Worm (Caenorhabditis elegans) whole organism, L1 larva: Measurements from ENCODE around the gene fbxb-38.
A peak's percentile ranks its signal among the peaks of the same experiment; 100 is the strongest.

Experiments used
- C34B4.2 ChIP-seq: sonication (generic microtip); optimal IDR thresholded peaks from 2 replicates; lab custom pipeline; 2017; ENCODE audit warnings: mild to moderate bottlenecking, missing genetic modification characterization, missing compliant biosample characterization
- F16B12.6 ChIP-seq: fragments of 150-350 bp; optimal IDR thresholded peaks from 2 replicates; lab custom pipeline; 2014; ENCODE audit warnings: missing biosample characterization, missing genetic modification characterization
- Y116A8C.19 ChIP-seq: sonication (generic microtip); optimal IDR thresholded peaks from 2 replicates; lab custom pipeline; 2016; ENCODE audit warnings: missing compliant biosample characterization, missing genetic modification characterization, borderline replicate concordance
- aha-1 ChIP-seq: fragments of 150-350 bp; optimal IDR thresholded peaks from 2 replicates; lab custom pipeline; 2014; ENCODE audit warnings: missing biosample characterization, missing genetic modification characterization
- aly-2 ChIP-seq: fragments of 150-350 bp; optimal IDR thresholded peaks from 2 replicates; lab custom pipeline; 2014; ENCODE audit warnings: missing biosample characterization, missing genetic modification characterization
- ama-1 ChIP-seq: fragments of 150-350 bp; optimal IDR thresholded peaks from 2 replicates; lab custom pipeline; 2014
- blmp-1 ChIP-seq: fragments of 150-350 bp; optimal IDR thresholded peaks from 2 replicates; lab custom pipeline; 2014; ENCODE audit warnings: missing biosample characterization, missing genetic modification characterization
- ceh-63 ChIP-seq: fragments of 200-800 bp; sonication (Bioruptor generic); optimal IDR thresholded peaks from 2 replicates; lab custom pipeline; 2018; ENCODE audit warnings: mild to moderate bottlenecking, missing genetic modification characterization, missing compliant biosample characterization
- ceh-82 ChIP-seq, 3 experiments: fragments of 150-350 bp in 1 of 3; sonication (generic microtip) in 2 of 3; optimal IDR thresholded peaks; 2 replicates each; lab custom pipeline; 2014 to 2017; ENCODE audit warnings: missing biosample characterization in 3 of 3, missing genetic modification characterization in 3 of 3
- ceh-88 ChIP-seq: fragments of 200-800 bp; sonication (Bioruptor generic); IDR thresholded peaks from 2 replicates; pipeline ENCODE4 v1.3.6; 2022; ENCODE audit warnings: missing genetic modification characterization, missing compliant biosample characterization
- dpl-1 ChIP-seq, 3 experiments: fragments of 150-350 bp in 2 of 3; sonication (generic microtip) in 1 of 3; optimal IDR thresholded peaks; 2 replicates each; lab custom pipeline; 2014 to 2017; ENCODE audit warnings: missing biosample characterization in 3 of 3, missing genetic modification characterization in 3 of 3, missing genetic modification reagents in 3 of 3
- dsc-1 ChIP-seq: sonication (generic microtip); optimal IDR thresholded peaks from 2 replicates; lab custom pipeline; 2016; ENCODE audit warnings: mild to moderate bottlenecking, missing genetic modification characterization, missing compliant biosample characterization
- ets-5 ChIP-seq: fragments of 200-800 bp; sonication (Bioruptor generic); IDR thresholded peaks from 2 replicates; pipeline ENCODE4 v1.3.6; 2022; ENCODE audit warnings: missing genetic modification characterization, missing compliant biosample characterization
- fkh-10 ChIP-seq: sonication (generic microtip); optimal IDR thresholded peaks from 2 replicates; lab custom pipeline; 2017; ENCODE audit warnings: missing biosample characterization, missing genetic modification reagents, missing genetic modification characterization
- fos-1 ChIP-seq: fragments of 150-350 bp; optimal IDR thresholded peaks from 2 replicates; lab custom pipeline; 2014; ENCODE audit warnings: missing biosample characterization, missing genetic modification characterization
- grh-1 ChIP-seq: fragments of 200-800 bp; sonication (Bioruptor generic); IDR thresholded peaks from 2 replicates; pipeline ENCODE4 v1.3.6; 2022; ENCODE audit warnings: missing genetic modification reagents, missing genetic modification characterization, missing compliant biosample characterization
- hlh-17 ChIP-seq: fragments of 200-800 bp; sonication (Bioruptor generic); optimal IDR thresholded peaks from 2 replicates; lab custom pipeline; 2018; ENCODE audit warnings: missing genetic modification characterization, mild to moderate bottlenecking, missing compliant biosample characterization, moderate library complexity, borderline replicate concordance
- hlh-4 ChIP-seq: sonication (generic microtip); optimal IDR thresholded peaks from 2 replicates; lab custom pipeline; 2016; ENCODE audit warnings: mild to moderate bottlenecking, missing genetic modification characterization, missing compliant biosample characterization
- isw-1 ChIP-seq: fragments of 200-800 bp; sonication (Bioruptor generic); IDR thresholded peaks from 2 replicates; pipeline ENCODE4 v1.3.6; 2022; ENCODE audit warnings: missing genetic modification characterization, missing compliant biosample characterization
- jun-1 ChIP-seq: fragments of 150-350 bp; optimal IDR thresholded peaks from 2 replicates; lab custom pipeline; 2014; ENCODE audit warnings: missing biosample characterization, missing genetic modification reagents, missing genetic modification characterization
- lin-14 ChIP-seq: fragments of 200-800 bp; sonication (Bioruptor generic); optimal IDR thresholded peaks from 2 replicates; lab custom pipeline; 2018; ENCODE audit warnings: mild to moderate bottlenecking, missing genetic modification characterization, moderate library complexity, missing compliant biosample characterization
- lin-15B ChIP-seq: fragments of 150-350 bp; sonication (generic microtip); optimal IDR thresholded peaks from 3 replicates; lab custom pipeline; 2014; ENCODE audit warnings: missing biosample characterization, missing genetic modification characterization
- lin-39 ChIP-seq: fragments of 150-350 bp; optimal IDR thresholded peaks from 2 replicates; lab custom pipeline; 2014; ENCODE audit warnings: missing biosample characterization, missing genetic modification reagents, missing genetic modification characterization
- lsy-2 ChIP-seq, 2 experiments: fragments of 150-350 bp; optimal IDR thresholded peaks; 2 replicates each; lab custom pipeline; 2014; ENCODE audit warnings: missing biosample characterization in 2 of 2, missing genetic modification characterization in 2 of 2
- mab-9 ChIP-seq: fragments of 200-800 bp; sonication (Bioruptor generic); IDR thresholded peaks from 2 replicates; pipeline ENCODE4 v1.3.6; 2022; ENCODE audit warnings: missing genetic modification reagents, missing genetic modification characterization, missing compliant biosample characterization
- mdl-1 ChIP-seq, 2 experiments: fragments of 150-350 bp; optimal IDR thresholded peaks; 2 replicates each; lab custom pipeline; 2014 to 2017; ENCODE audit warnings: missing biosample characterization in 2 of 2, missing genetic modification characterization in 2 of 2, inconsistent platforms in 1 of 2
- mef-2 ChIP-seq: fragments of 150-350 bp; optimal IDR thresholded peaks from 2 replicates; lab custom pipeline; 2014; ENCODE audit warnings: missing biosample characterization, missing genetic modification characterization
- mep-1 ChIP-seq: fragments of 150-350 bp; optimal IDR thresholded peaks from 2 replicates; lab custom pipeline; 2014; ENCODE audit warnings: missing biosample characterization, missing genetic modification characterization
- nhr-19 ChIP-seq: fragments of 200-800 bp; sonication (Bioruptor generic); conservative IDR thresholded peaks from 2 replicates; pipeline ENCODE4 v1.3.6; 2022; ENCODE audit warnings: missing genetic modification characterization, missing compliant biosample characterization
- nhr-28 ChIP-seq: fragments of 150-350 bp; optimal IDR thresholded peaks from 2 replicates; lab custom pipeline; 2014; ENCODE audit warnings: missing biosample characterization, missing genetic modification characterization
- nhr-77 ChIP-seq: fragments of 150-350 bp; optimal IDR thresholded peaks from 2 replicates; lab custom pipeline; 2014; ENCODE audit warnings: missing biosample characterization, missing genetic modification characterization
- nhr-85 ChIP-seq: sonication (generic microtip); peaks from one replicate; lab custom pipeline; 2016; ENCODE audit warnings: missing genetic modification characterization, inconsistent platforms, missing compliant biosample characterization
- nhr-90 ChIP-seq: sonication (generic microtip); optimal IDR thresholded peaks from 2 replicates; lab custom pipeline; 2016; ENCODE audit warnings: mild to moderate bottlenecking, missing genetic modification characterization, missing compliant biosample characterization; ENCODE audit not compliant: poor library complexity
- pag-3 ChIP-seq: sonication (generic microtip); optimal IDR thresholded peaks from 2 replicates; lab custom pipeline; 2017; ENCODE audit warnings: missing genetic modification characterization, mild to moderate bottlenecking, missing compliant biosample characterization, antibody characterized with exemption, borderline replicate concordance; ENCODE audit not compliant: insufficient read depth
- pqm-1 ChIP-seq: sonication (generic microtip); optimal IDR thresholded peaks from 3 replicates; lab custom pipeline; 2017; ENCODE audit warnings: missing biosample characterization, missing genetic modification characterization
- rnt-1 ChIP-seq: sonication (generic microtip); optimal IDR thresholded peaks from 2 replicates; lab custom pipeline; 2016; ENCODE audit warnings: mild to moderate bottlenecking, missing genetic modification characterization, moderate library complexity, missing compliant biosample characterization
- skn-1 ChIP-seq: fragments of 150-350 bp; optimal IDR thresholded peaks from 2 replicates; lab custom pipeline; 2014; ENCODE audit warnings: missing biosample characterization, missing genetic modification characterization
- sox-4 ChIP-seq: sonication (generic microtip); optimal IDR thresholded peaks from 2 replicates; lab custom pipeline; 2016; ENCODE audit warnings: missing genetic modification characterization, missing compliant biosample characterization
- sup-37 ChIP-seq: fragments of 200-800 bp; sonication (Bioruptor generic); optimal IDR thresholded peaks from 2 replicates; lab custom pipeline; 2018; ENCODE audit warnings: mild to moderate bottlenecking, missing genetic modification characterization, missing compliant biosample characterization
- swsn-7 ChIP-seq: sonication (generic microtip); optimal IDR thresholded peaks from 2 replicates; lab custom pipeline; 2016; ENCODE audit warnings: missing genetic modification characterization, missing compliant biosample characterization
- tlp-1 ChIP-seq: fragments of 150-350 bp; optimal IDR thresholded peaks from 2 replicates; lab custom pipeline; 2014; ENCODE audit warnings: missing biosample characterization, missing genetic modification characterization
- zip-4 ChIP-seq: fragments of 200-800 bp; sonication (Bioruptor generic); optimal IDR thresholded peaks from 2 replicates; lab custom pipeline; 2018; ENCODE audit warnings: mild to moderate bottlenecking, missing genetic modification characterization, moderate library complexity, missing compliant biosample characterization
- ztf-4 ChIP-seq: fragments of 150-350 bp; optimal IDR thresholded peaks from 2 replicates; lab custom pipeline; 2014; ENCODE audit warnings: missing biosample characterization, missing genetic modification characterization

fbxb-38 gene

ce11 chrII:2204077-2204476 lies 35.5 kb upstream of the fbxb-38 start, which contains the start of gene Y59C2A.2 (continued):
- TF ChIP-seq skn-1 (tag; lab: Kevin White, UChicago): peak; percentile 42
- TF ChIP-seq Y116A8C.19 (tag; lab: Kevin White, UChicago): no peak
- TF ChIP-seq swsn-7 (tag; lab: Kevin White, UChicago): peak; percentile 18
- TF ChIP-seq fos-1 (tag; lab: Kevin White, UChicago): no peak
- TF ChIP-seq rnt-1: peak; percentile 53
- TF ChIP-seq ets-5 (GFP tag; lab: Robert Waterston, UW): no peak
- TF ChIP-seq lin-39: no peak
- peak; percentile 39 for TF ChIP-seq aly-2 (tag; lab: Kevin White, UChicago)
- TF ChIP-seq sox-4 (tag; lab: Kevin White, UChicago): no peak
- TF ChIP-seq nhr-28: no peak
- TF ChIP-seq mef-2 (tag; lab: Kevin White, UChicago): no peak
- TF ChIP-seq ceh-63 (GFP tag; lab: Kevin White, UChicago): no peak
- peak; percentile 62 to 78 for TF ChIP-seq lsy-2 (tag; optimal IDR thresholded peaks at IDR 0.05; lab: Kevin White, UChicago)
- TF ChIP-seq isw-1 (GFP tag; lab: Robert Waterston, UW): peak; percentile 22; the same call in 1 of the 2 replicates
- peak; percentile 2 to 74 (median 24) for TF ChIP-seq ceh-82 (tag; optimal IDR thresholded peaks at IDR 0.05; lab: Kevin White, UChicago)
- TF ChIP-seq mep-1 (tag; lab: Kevin White, UChicago): peak; percentile 19
- TF ChIP-seq C34B4.2: no peak
- peak; percentile 36 for TF ChIP-seq lin-14 (GFP tag; lab: Kevin White, UChicago)
- no peak for TF ChIP-seq ztf-4
- TF ChIP-seq nhr-77 (tag; lab: Kevin White, UChicago): no peak
- peak; percentile 61 for TF ChIP-seq nhr-85 (tag; lab: Kevin White, UChicago)
- no peak for TF ChIP-seq aha-1
- no peak for TF ChIP-seq tlp-1 (tag; lab: Kevin White, UChicago)
- TF ChIP-seq nhr-19 (GFP tag; lab: Robert Waterston, UW): peak; percentile 30
- no peak for TF ChIP-seq hlh-17
- TF ChIP-seq dsc-1 (tag; lab: Kevin White, UChicago): peak; percentile 31
- TF ChIP-seq nhr-90 (tag; lab: Kevin White, UChicago): no peak
- no peak for TF ChIP-seq mab-9
- peak; percentile 26 for TF ChIP-seq lin-15B (tag; lab: Kevin White, UChicago)
- peak in 1 of 2 experiments; percentile 22 for TF ChIP-seq mdl-1 (tag; optimal IDR thresholded peaks at IDR 0.05; lab: Kevin White, UChicago)
- TF ChIP-seq pqm-1: no peak
- TF ChIP-seq dpl-1 (GFP tag; optimal IDR thresholded peaks at IDR 0.05; lab: Kevin White, UChicago): peak; percentile 88 to 94 (median 93)
- TF ChIP-seq ama-1 (lab: Kevin White, UChicago): no peak
- no peak for TF ChIP-seq fkh-10 (GFP tag; lab: Kevin White, UChicago)
- 0 out of 2 replicates have a peak, but pooled peaks have one; percentile 32 for TF ChIP-seq grh-1 (GFP tag; lab: Robert Waterston, UW)
- TF ChIP-seq sup-37 (GFP tag; lab: Kevin White, UChicago): no peak
- no peak for TF ChIP-seq pag-3
- TF ChIP-seq F16B12.6 (tag; lab: Kevin White, UChicago): peak; percentile 35
- TF ChIP-seq blmp-1 (tag; lab: Kevin White, UChicago): peak; percentile 25
- TF ChIP-seq ceh-88: no peak
- TF ChIP-seq jun-1 (tag; lab: Kevin White, UChicago): peak; percentile 6
- TF ChIP-seq hlh-4 (tag; lab: Kevin White, UChicago): no peak

- TF ChIP-seq mdl-1 (tag; optimal IDR thresholded peaks at IDR 0.05; lab: Kevin White, UChicago): no peak
- no peak for TF ChIP-seq zip-4 (GFP tag; lab: Kevin White, UChicago)
- no peak for TF ChIP-seq grh-1 (GFP tag; lab: Robert Waterston, UW)
- TF ChIP-seq sox-4 (tag; lab: Kevin White, UChicago): no peak
These were observed 33.6 kb upstream of the fbxb-38 start for ce11 chrII:2202147-2202546.
